Worm (Caenorhabditis elegans) whole organism, L3 larva: ENCODE data around the gene ZK185.4.

Experiments
- R02D3.7 ChIP-seq: fragments of 150-350 bp; optimal IDR thresholded peaks from 2 replicates; lab custom pipeline; 2014; ENCODE audit warnings: missing biosample characterization, missing genetic modification characterization
- ZK546.5 ChIP-seq: sonication (generic microtip); optimal IDR thresholded peaks from 2 replicates; lab custom pipeline; 2017; ENCODE audit warnings: missing biosample characterization, missing genetic modification characterization
- aly-2 ChIP-seq: fragments of 150-350 bp; optimal IDR thresholded peaks from 2 replicates; lab custom pipeline; 2014; ENCODE audit warnings: missing biosample characterization, missing genetic modification characterization
- ama-1 ChIP-seq: fragments of 150-350 bp; optimal IDR thresholded peaks from 2 replicates; lab custom pipeline; 2018
- ceh-16 ChIP-seq: sonication (generic microtip); optimal IDR thresholded peaks from 2 replicates; lab custom pipeline; 2017; ENCODE audit warnings: missing biosample characterization, missing genetic modification characterization
- ceh-28 ChIP-seq: fragments of 150-350 bp; optimal IDR thresholded peaks from 2 replicates; lab custom pipeline; 2014; ENCODE audit warnings: missing biosample characterization, missing genetic modification reagents, missing genetic modification characterization
- ceh-82 ChIP-seq: fragments of 150-350 bp; optimal IDR thresholded peaks from 2 replicates; lab custom pipeline; 2014; ENCODE audit warnings: missing biosample characterization, missing genetic modification characterization
- egl-27 ChIP-seq: sonication (generic microtip); optimal IDR thresholded peaks from 4 replicates; lab custom pipeline; 2017; ENCODE audit warnings: missing biosample characterization, missing genetic modification reagents, missing genetic modification characterization
- elt-1 ChIP-seq: fragments of 150-350 bp; optimal IDR thresholded peaks from 2 replicates; lab custom pipeline; 2014; ENCODE audit warnings: missing biosample characterization, missing genetic modification characterization
- elt-2 ChIP-seq: sonication (generic microtip); optimal IDR thresholded peaks from 2 replicates; lab custom pipeline; 2016; ENCODE audit warnings: missing genetic modification reagents, mild to moderate bottlenecking, missing genetic modification characterization, missing compliant biosample characterization
- elt-3 ChIP-seq, 3 experiments: fragments of 150-350 bp in 1 of 3; sonication (generic microtip) in 2 of 3; optimal IDR thresholded peaks; 2 replicates in 2 of 3; 4 replicates in 1 of 3; lab custom pipeline; 2014 to 2017; ENCODE audit warnings: missing biosample characterization in 3 of 3, missing genetic modification characterization in 3 of 3
- fkh-10 ChIP-seq: sonication (generic microtip); optimal IDR thresholded peaks from 2 replicates; lab custom pipeline; 2017; ENCODE audit warnings: missing biosample characterization, missing genetic modification reagents, missing genetic modification characterization
- fkh-2 ChIP-seq: fragments of 150-350 bp; optimal IDR thresholded peaks from 2 replicates; lab custom pipeline; 2014; ENCODE audit warnings: missing biosample characterization, missing genetic modification reagents, missing genetic modification characterization
- fos-1 ChIP-seq: fragments of 150-350 bp; optimal IDR thresholded peaks from 2 replicates; lab custom pipeline; 2014; ENCODE audit warnings: missing biosample characterization, missing genetic modification characterization
- lin-15B ChIP-seq: fragments of 150-350 bp; optimal IDR thresholded peaks from 2 replicates; lab custom pipeline; 2014; ENCODE audit warnings: missing biosample characterization, missing genetic modification characterization
- lin-39 ChIP-seq: fragments of 150-350 bp; optimal IDR thresholded peaks from 2 replicates; lab custom pipeline; 2018; ENCODE audit warnings: missing biosample characterization, missing genetic modification reagents, missing genetic modification characterization
- lsy-12 ChIP-seq: sonication (generic microtip); optimal IDR thresholded peaks from 2 replicates; lab custom pipeline; 2016; ENCODE audit warnings: mild to moderate bottlenecking, missing genetic modification characterization, missing compliant biosample characterization
- mdl-1 ChIP-seq: fragments of 150-350 bp; optimal IDR thresholded peaks from 2 replicates; lab custom pipeline; 2014; ENCODE audit warnings: missing biosample characterization, missing genetic modification characterization
- mml-1 ChIP-seq: fragments of 150-350 bp; sonication (generic microtip); optimal IDR thresholded peaks from 3 replicates; lab custom pipeline; 2014; ENCODE audit warnings: missing biosample characterization, missing genetic modification characterization
- nhr-237 ChIP-seq: fragments of 150-350 bp; optimal IDR thresholded peaks from 2 replicates; lab custom pipeline; 2014; ENCODE audit warnings: missing biosample characterization, missing genetic modification characterization
- nhr-28 ChIP-seq: fragments of 150-350 bp; optimal IDR thresholded peaks from 2 replicates; lab custom pipeline; 2014; ENCODE audit warnings: missing biosample characterization, missing genetic modification characterization
- nhr-43 ChIP-seq: sonication (generic microtip); optimal IDR thresholded peaks from 2 replicates; lab custom pipeline; 2016; ENCODE audit warnings: mild to moderate bottlenecking, missing genetic modification characterization, missing compliant biosample characterization; ENCODE audit not compliant: poor library complexity, severe bottlenecking
- nhr-67 ChIP-seq: fragments of 150-350 bp; optimal IDR thresholded peaks from 2 replicates; lab custom pipeline; 2014; ENCODE audit warnings: missing biosample characterization, missing genetic modification characterization
- nhr-76 ChIP-seq: fragments of 150-350 bp; sonication (generic microtip); optimal IDR thresholded peaks from 5 replicates; lab custom pipeline; 2014; ENCODE audit warnings: missing biosample characterization, missing genetic modification characterization
- pha-4 ChIP-seq: fragments of 150-350 bp; optimal IDR thresholded peaks from 2 replicates; lab custom pipeline; 2014; ENCODE audit warnings: missing biosample characterization, missing genetic modification reagents, missing genetic modification characterization
- pqm-1 ChIP-seq: fragments of 150-350 bp; optimal IDR thresholded peaks from 2 replicates; lab custom pipeline; 2017; ENCODE audit warnings: missing biosample characterization, missing genetic modification characterization, inconsistent platforms
- sea-2 ChIP-seq: fragments of 150-350 bp; sonication (generic microtip); optimal IDR thresholded peaks from 4 replicates; lab custom pipeline; 2014; ENCODE audit warnings: missing biosample characterization, missing genetic modification reagents, missing genetic modification characterization
- snpc-4 ChIP-seq: fragments of 150-350 bp; optimal IDR thresholded peaks from 2 replicates; lab custom pipeline; 2014; ENCODE audit warnings: missing biosample characterization, missing genetic modification characterization
- unc-39 ChIP-seq: sonication (generic microtip); optimal IDR thresholded peaks from 4 replicates; lab custom pipeline; 2017; ENCODE audit warnings: missing biosample characterization, missing genetic modification characterization
- zag-1 ChIP-seq: fragments of 150-350 bp; optimal IDR thresholded peaks from 2 replicates; lab custom pipeline; 2014; ENCODE audit warnings: missing biosample characterization, missing genetic modification characterization

ZK185.4 gene

DNA sequence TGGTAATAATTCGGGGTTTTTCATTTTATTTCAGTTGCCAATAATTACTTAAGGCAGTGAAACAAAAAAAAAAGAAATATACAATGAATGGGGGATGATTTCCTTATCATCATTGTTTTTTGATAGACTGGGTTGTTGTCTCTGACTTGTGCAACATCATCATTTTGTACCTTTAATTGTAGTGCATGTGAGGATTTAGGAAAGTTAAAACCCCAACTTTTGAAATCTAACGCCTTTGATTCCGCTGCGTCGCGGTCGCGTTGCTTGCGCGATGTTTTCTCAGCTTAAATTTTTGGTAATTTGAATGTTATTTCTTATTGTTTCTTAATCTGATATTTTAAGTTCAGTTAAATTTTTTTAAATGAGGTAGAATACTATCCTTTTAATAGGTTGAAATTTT lies 12.9 kb upstream of the ZK185.4 start, which contains the start of gene ZK185.5:
Gene ZK185.5, minus strand, starts transcription at position 101 of the 400 bp plus-strand sequence.
- TF ChIP-seq nhr-43 = no peak
- TF ChIP-seq elt-1 (tag; lab: Kevin White, UChicago) = no peak
- no peak for TF ChIP-seq pqm-1 (tag; lab: Kevin White, UChicago)
- TF ChIP-seq nhr-67 (tag; lab: Kevin White, UChicago) = no peak
- no peak for TF ChIP-seq egl-27 (tag; lab: Kevin White, UChicago)
- no peak for TF ChIP-seq pha-4 (tag; lab: Kevin White, UChicago)
- TF ChIP-seq mml-1 (tag; lab: Kevin White, UChicago) = no peak
- TF ChIP-seq zag-1 (tag; lab: Kevin White, UChicago) = no peak
- TF ChIP-seq fkh-2 (tag; lab: Kevin White, UChicago) = no peak
- no peak for TF ChIP-seq unc-39 (tag; lab: Kevin White, UChicago)
- no peak for TF ChIP-seq ama-1 (lab: Kevin White, UChicago)
- no peak for TF ChIP-seq mdl-1 (tag; lab: Kevin White, UChicago)
- TF ChIP-seq lin-39 = no peak
- TF ChIP-seq sea-2 (GFP tag; lab: Kevin White, UChicago) = no peak

DNA sequence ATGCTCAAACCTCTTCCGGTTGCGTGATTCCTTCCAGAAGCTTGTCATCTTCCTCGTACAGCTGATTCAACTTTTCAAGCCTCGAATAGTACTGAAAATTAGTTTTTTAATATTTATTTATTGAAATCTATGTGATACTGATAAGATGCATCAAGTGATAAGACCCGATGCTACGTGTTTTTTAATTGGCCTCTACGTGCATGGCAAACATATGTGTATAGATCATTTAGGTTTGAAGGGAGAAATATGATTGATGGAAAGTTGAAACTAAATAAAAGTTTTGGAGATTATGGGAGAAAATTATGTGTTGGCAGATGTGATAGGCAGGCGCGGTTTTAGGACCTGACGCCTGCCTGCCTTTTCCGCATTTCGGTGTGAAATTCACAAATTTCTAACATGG lies 11.3 kb upstream of the ZK185.4 start:
- TF ChIP-seq nhr-237 (tag; lab: Kevin White, UChicago) (no peak), pha-4 (tag; lab: Kevin White, UChicago) (peak; percentile 13), pqm-1 (tag; lab: Kevin White, UChicago) (peak; percentile 75), elt-3 (tag; optimal IDR thresholded peaks at IDR 0.05; lab: Kevin White, UChicago) (no peak), ceh-82 (tag; lab: Kevin White, UChicago) (no peak), elt-2 (tag; lab: Kevin White, UChicago) (peak; percentile 83), ceh-16 (tag; lab: Kevin White, UChicago) (no peak), nhr-28 (no peak)

DNA sequence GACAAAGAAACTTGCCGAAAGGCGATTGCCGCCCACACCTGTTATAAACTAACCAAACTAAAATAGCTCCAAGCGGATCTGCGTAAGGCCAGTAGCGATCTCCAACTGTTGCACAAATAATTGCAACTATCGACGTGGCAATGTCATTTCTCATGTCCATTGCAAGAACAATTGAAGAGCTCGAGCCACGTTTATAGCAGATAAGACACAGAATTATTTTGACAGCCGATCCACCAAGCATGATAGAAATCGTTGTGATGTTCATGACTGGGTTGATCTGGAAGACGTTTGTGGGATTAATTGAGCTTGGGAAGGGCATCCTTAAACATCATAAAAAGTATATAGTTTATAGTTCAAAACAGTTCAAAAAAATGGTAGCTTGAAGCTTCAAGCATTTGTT lies 10.0 kb upstream of the ZK185.4 start:
- no peak for TF ChIP-seq nhr-237 (tag; lab: Kevin White, UChicago)
- TF ChIP-seq snpc-4 (tag; lab: Kevin White, UChicago) = no peak
- no peak for TF ChIP-seq fos-1 (tag; lab: Kevin White, UChicago)
- TF ChIP-seq lin-39 = no peak
- no peak for TF ChIP-seq aly-2 (tag; lab: Kevin White, UChicago)
- no peak for TF ChIP-seq ama-1 (lab: Kevin White, UChicago)
- no peak for TF ChIP-seq pha-4 (tag; lab: Kevin White, UChicago)
- TF ChIP-seq mdl-1 (tag; lab: Kevin White, UChicago) = no peak
- no peak for TF ChIP-seq R02D3.7 (tag; lab: Kevin White, UChicago)
- TF ChIP-seq nhr-76 (tag; lab: Kevin White, UChicago) = no peak
- no peak for TF ChIP-seq fkh-10 (GFP tag; lab: Kevin White, UChicago)
- TF ChIP-seq sea-2 (GFP tag; lab: Kevin White, UChicago) = no peak
- no peak for TF ChIP-seq elt-2 (tag; lab: Kevin White, UChicago)
- TF ChIP-seq lin-15B (tag; lab: Kevin White, UChicago) = no peak

DNA sequence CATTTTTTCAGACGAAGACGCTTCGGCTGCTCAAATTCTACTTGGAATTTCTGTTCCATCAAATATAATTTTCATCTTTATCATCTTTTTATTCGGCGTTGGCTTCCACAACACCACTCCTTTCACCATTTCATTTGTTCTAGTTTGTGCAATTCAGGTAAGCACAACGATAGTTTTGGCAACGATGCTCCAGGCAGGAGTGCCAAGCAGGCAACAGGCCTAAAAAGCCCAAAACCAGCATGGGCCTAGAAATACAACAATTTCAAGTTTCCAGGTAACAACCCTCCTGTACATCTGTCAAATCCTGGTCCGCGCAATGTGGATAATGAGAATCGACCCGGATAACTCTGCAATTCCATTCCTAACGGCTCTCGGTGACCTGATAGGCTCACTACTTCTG lies 8.3 kb upstream of the ZK185.4 start:
- TF ChIP-seq lsy-12 (tag; lab: Kevin White, UChicago) (no peak), lin-39 (no peak), zag-1 (tag; lab: Kevin White, UChicago) (no peak), unc-39 (tag; lab: Kevin White, UChicago) (no peak), egl-27 (tag; lab: Kevin White, UChicago) (no peak), mml-1 (tag; lab: Kevin White, UChicago) (no peak)

DNA sequence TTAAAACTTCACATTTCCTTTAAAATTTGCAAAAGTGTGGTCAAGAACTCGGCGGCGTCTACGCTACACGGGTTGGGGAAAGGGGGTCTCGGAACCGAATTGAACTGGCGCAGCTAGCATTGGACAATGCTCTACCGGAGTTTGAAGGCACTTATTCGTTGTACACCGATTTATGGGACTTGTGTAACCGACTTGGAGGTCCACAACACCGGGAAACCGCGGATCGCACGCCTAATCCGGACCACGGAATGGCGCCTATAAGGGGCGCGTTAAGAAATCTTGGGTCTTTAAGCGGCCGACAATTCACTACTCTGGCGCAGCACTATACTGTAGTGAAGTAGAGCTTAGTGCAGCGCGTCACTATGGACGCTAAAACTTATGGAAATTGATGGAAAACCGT lies 5.7 kb upstream of the ZK185.4 start:
- TF ChIP-seq lsy-12 (tag; lab: Kevin White, UChicago) = no peak
- peak; percentile 77 for TF ChIP-seq snpc-4 (tag; lab: Kevin White, UChicago)

DNA sequence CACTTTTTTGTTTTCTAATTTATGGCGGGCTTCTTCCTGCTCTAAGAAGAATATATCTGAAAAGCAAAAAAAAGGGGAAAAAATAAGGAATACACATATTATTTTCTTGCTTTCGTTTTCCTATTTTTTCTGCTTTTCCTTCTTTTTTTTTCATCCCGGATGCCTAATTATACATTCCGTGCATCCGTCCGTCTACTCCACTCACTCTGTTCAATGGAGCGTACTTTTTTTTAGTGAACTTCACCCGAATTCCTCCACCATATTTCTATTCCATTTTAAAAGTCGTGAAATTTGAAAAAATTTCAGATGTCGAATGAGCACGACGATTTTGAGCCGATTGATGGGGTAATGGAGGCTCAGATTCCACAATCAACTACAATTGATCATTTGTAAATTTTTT lies 3.3 kb upstream of the ZK185.4 start, which contains the start of gene ZK185.2:
Gene ZK185.2, plus strand, starts transcription at position 301 of the 400 bp plus-strand sequence.
- TF ChIP-seq ceh-28 (tag; lab: Kevin White, UChicago) (no peak), ZK546.5 (tag; lab: Kevin White, UChicago) (no peak), aly-2 (tag; lab: Kevin White, UChicago) (no peak)
